Worm (Caenorhabditis elegans): ENCODE results near the gene cdc-48.2.

ce11 chrII:8170374-8170773, 32.1 kb downstream of the cdc-48.2 start, which contains the start of gene T05C12.11:
- TF ChIP-seq ama-1 (optimal IDR thresholded peaks at IDR 0.05) = no peak
- no peak for TF ChIP-seq scrt-1 (GFP tag; IDR thresholded peaks at IDR 0.05)
- TF ChIP-seq ceh-36 (tag; optimal IDR thresholded peaks at IDR 0.05) = no peak
- no peak for TF ChIP-seq flt-1 (GFP tag; IDR thresholded peaks at IDR 0.05)
- no peak for TF ChIP-seq tbx-11 (GFP tag; IDR thresholded peaks at IDR 0.05)

All from whole organism, early embryonic.